Worm (Caenorhabditis elegans): ENCODE data around the gene bre-3.

bre-3 gene

DNA sequence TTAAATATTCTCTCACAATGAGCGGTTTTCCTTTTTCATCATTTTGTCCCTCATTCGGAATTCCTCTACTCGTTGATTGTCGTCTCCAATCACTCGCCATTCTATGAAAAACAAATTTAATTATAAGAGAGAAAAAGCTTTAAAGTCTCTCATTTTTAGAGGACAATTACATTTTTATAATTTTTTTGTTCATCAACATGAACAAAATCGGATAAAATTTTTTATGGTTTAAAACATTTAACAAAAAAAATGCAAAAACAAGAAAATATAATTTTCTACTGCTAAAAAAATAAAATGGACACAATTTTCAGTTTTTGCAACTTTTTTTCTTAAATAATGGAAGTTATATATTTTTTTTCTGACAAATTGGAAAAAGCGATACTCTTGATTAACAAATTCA, 30.9 kb upstream of the bre-3 start, which contains the start of gene F55H2.7:
TSS of gene F55H2.7 (minus strand) at position 101 of the 400 bp plus-strand sequence.
- TF ChIP-seq ama-1 (optimal IDR thresholded peaks at IDR 0.05) (no peak), ztf-1 (GFP tag; conservative IDR thresholded peaks at IDR 0.05) (no peak), crh-2 (tag; optimal IDR thresholded peaks at IDR 0.05) (no peak), alr-1 (tag; optimal IDR thresholded peaks at IDR 0.05) (no peak), sem-4 (tag; optimal IDR thresholded peaks at IDR 0.05) (no peak), ZK546.5 (tag; optimal IDR thresholded peaks at IDR 0.05) (no peak), mbf-1 (tag; optimal IDR thresholded peaks at IDR 0.05) (no peak), mdl-1 (tag; optimal IDR thresholded peaks at IDR 0.05) (no peak), nhr-25 (tag; optimal IDR thresholded peaks at IDR 0.05) (no peak), lsy-2 (tag; optimal IDR thresholded peaks at IDR 0.05) (no peak), zag-1 (tag; optimal IDR thresholded peaks at IDR 0.05) (no peak), dmd-4 (tag; optimal IDR thresholded peaks at IDR 0.05) (no peak), lin-39 (tag; optimal IDR thresholded peaks at IDR 0.05) (no peak), ztf-11 (tag; optimal IDR thresholded peaks at IDR 0.05) (no peak), nhr-23 (tag; optimal IDR thresholded peaks at IDR 0.05) (no peak), Y55F3AM.14 (GFP tag; optimal IDR thresholded peaks at IDR 0.05) (no peak), F13H6.1 (tag; optimal IDR thresholded peaks at IDR 0.05) (no peak), blmp-1 (tag; optimal IDR thresholded peaks at IDR 0.05; ENCODE audit: insufficient read depth) (no peak), nhr-6 (tag; optimal IDR thresholded peaks at IDR 0.05) (no peak), elt-3 (tag; optimal IDR thresholded peaks at IDR 0.05) (no peak)

- TF ChIP-seq nhr-237 (tag; optimal IDR thresholded peaks at IDR 0.05) (no peak), mab-5 (tag; optimal IDR thresholded peaks at IDR 0.05) (no peak), lsy-2 (tag; optimal IDR thresholded peaks at IDR 0.05) (no peak), nhr-12 (tag; optimal IDR thresholded peaks at IDR 0.05) (no peak), fos-1 (tag; optimal IDR thresholded peaks at IDR 0.05) (no peak), elt-3 (tag; optimal IDR thresholded peaks at IDR 0.05) (no peak), ceh-82 (tag; optimal IDR thresholded peaks at IDR 0.05) (no peak), nhr-6 (tag; optimal IDR thresholded peaks at IDR 0.05) (no peak), elt-1 (tag; optimal IDR thresholded peaks at IDR 0.05) (no peak), lin-39 (tag; optimal IDR thresholded peaks at IDR 0.05) (no peak)
Observed at ce11 chrIII:9513569-9513968, 28.3 kb upstream of the bre-3 start, which contains the start of gene F55H2.8. F55H2.8 (plus strand) TSS chrIII:9513869.

DNA sequence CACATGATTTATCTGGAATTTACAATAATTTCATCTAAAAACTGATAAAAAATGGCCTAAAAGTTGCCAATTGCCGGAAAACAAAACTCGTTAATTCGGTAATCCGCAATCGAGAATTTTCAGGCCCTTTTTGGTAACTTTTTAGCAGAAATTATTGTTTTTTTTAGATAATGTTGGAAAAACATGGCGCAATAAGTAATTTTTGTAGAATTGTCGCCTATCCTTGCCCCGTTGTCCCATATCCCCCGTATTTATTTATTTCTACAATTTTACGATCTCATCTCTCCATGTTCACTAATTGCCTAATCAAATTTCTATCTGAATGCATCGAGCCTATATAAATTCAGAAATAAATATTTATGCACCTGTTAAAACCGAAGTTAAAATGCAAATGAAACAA, 27.7 kb upstream of the bre-3 start:
- TF ChIP-seq skn-1 (tag; optimal IDR thresholded peaks at IDR 0.05) (no peak), ceh-16 (tag; optimal IDR thresholded peaks at IDR 0.05) (no peak), sma-3 (GFP tag; optimal IDR thresholded peaks at IDR 0.05) (no peak), ceh-82 (tag; optimal IDR thresholded peaks at IDR 0.05) (no peak), R02D3.7 (tag; optimal IDR thresholded peaks at IDR 0.05) (no peak), nhr-10 (tag; optimal IDR thresholded peaks at IDR 0.05) (no peak), peb-1 (tag; optimal IDR thresholded peaks at IDR 0.05) (no peak)

DNA sequence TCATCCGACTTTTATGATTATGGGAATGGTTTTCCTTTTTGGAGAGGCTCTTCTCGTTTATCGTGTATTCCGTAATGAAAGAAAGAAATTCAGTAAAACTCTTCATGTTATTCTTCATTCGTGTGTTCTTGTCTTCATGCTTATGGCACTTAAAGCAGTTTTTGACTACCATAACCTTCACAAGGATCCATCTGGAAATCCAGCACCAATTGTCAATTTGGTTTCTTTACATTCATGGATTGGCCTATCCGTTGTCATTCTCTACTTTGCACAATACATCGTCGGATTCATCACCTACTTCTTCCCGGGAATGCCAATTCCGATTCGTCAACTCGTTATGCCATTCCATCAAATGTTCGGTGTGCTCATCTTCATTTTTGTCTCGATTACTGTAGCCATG, 26.4 kb upstream of the bre-3 start:
- TF ChIP-seq egl-27 (tag; optimal IDR thresholded peaks at IDR 0.05) (no peak), skn-1 (tag; optimal IDR thresholded peaks at IDR 0.05) (no peak), F13H6.1 (tag; optimal IDR thresholded peaks at IDR 0.05) (no peak), C34F6.9 (tag; optimal IDR thresholded peaks at IDR 0.05) (no peak), lin-39 (tag; optimal IDR thresholded peaks at IDR 0.05) (no peak), nhr-23 (tag; optimal IDR thresholded peaks at IDR 0.05) (no peak), nhr-25 (tag; optimal IDR thresholded peaks at IDR 0.05) (no peak), nhr-11 (tag; optimal IDR thresholded peaks at IDR 0.05) (no peak), nhr-129 (tag; optimal IDR thresholded peaks at IDR 0.05) (no peak), ceh-16 (tag; optimal IDR thresholded peaks at IDR 0.05) (no peak), elt-1 (tag; optimal IDR thresholded peaks at IDR 0.05) (no peak), lin-11 (tag; optimal IDR thresholded peaks at IDR 0.05) (no peak), unc-39 (tag; optimal IDR thresholded peaks at IDR 0.05) (no peak), nhr-12 (tag; optimal IDR thresholded peaks at IDR 0.05) (no peak), R02D3.7 (tag; optimal IDR thresholded peaks at IDR 0.05) (no peak), nhr-77 (tag; optimal IDR thresholded peaks at IDR 0.05) (no peak), zag-1 (tag; optimal IDR thresholded peaks at IDR 0.05) (no peak), ztf-4 (tag; optimal IDR thresholded peaks at IDR 0.05) (no peak), nhr-21 (tag; optimal IDR thresholded peaks at IDR 0.05) (no peak), unc-62 (GFP tag; optimal IDR thresholded peaks at IDR 0.05) (no peak)
